In genomic region chr3L:16811908-16812307, dm6 we compare ENCODE assay signal across 1 fruit fly cellular context.
TF ChIP-seq lines count a peak whose summit lies in the region.

No protein-coding gene starts in this region.

TF ChIP-seq in whole organism, embryonic, 481 proteins besides CTCF, POLR2A, EP300 and RAD21 (continued from another document):
- TF ChIP-seq Rfx (GFP tag; IDR thresholded peaks at IDR 0.05; lab: Robert Waterston, UW) (no peak), psq (GFP tag; optimal IDR thresholded peaks at IDR 0.05; lab: Kevin White, UChicago) (no peak), CG10321 (GFP tag; IDR thresholded peaks at IDR 0.05; lab: Robert Waterston, UW) (no peak), pan (optimal IDR thresholded peaks at IDR 0.05; lab: Kevin White, UChicago) (no peak), pan (GFP tag; optimal IDR thresholded peaks at IDR 0.05 in 1 of 2, IDR thresholded peaks at IDR 0.05 in 1 of 2) (no peak), ems (GFP tag; optimal IDR thresholded peaks at IDR 0.05; lab: Kevin White, UChicago) (no peak), Ets65A (GFP tag; lab: Kevin White, UChicago) (no peak), chinmo (GFP tag; IDR thresholded peaks at IDR 0.05; lab: Robert Waterston, UW; ENCODE audit: partially characterized antibody) (0 out of 4 replicates have a peak, but pooled peaks have one; percentile 44), CG10209 (GFP tag; optimal IDR thresholded peaks at IDR 0.05; lab: Kevin White, UChicago) (no peak), Usf (GFP tag; optimal IDR thresholded peaks at IDR 0.05; lab: Kevin White, UChicago) (no peak), Meics (GFP tag; optimal IDR thresholded peaks at IDR 0.05; lab: Kevin White, UChicago) (no peak), CG6654 (GFP tag; optimal IDR thresholded peaks at IDR 0.05; lab: Kevin White, UChicago) (no peak), emc (GFP tag; optimal IDR thresholded peaks at IDR 0.05; lab: Kevin White, UChicago) (no peak), Med (GFP tag; lab: Kevin White, UChicago) (peak; percentile 70), slp2 (GFP tag; optimal IDR thresholded peaks at IDR 0.05; lab: Kevin White, UChicago) (no peak), prd (optimal IDR thresholded peaks at IDR 0.05; lab: Kevin White, UChicago) (no peak), prd (GFP tag; IDR thresholded peaks at IDR 0.05; lab: Robert Waterston, UW) (no peak), CG18764 (GFP tag; optimal IDR thresholded peaks at IDR 0.05; lab: Kevin White, UChicago) (no peak), esg (GFP tag; conservative IDR thresholded peaks at IDR 0.05; lab: Robert Waterston, UW) (no peak), z (GFP tag; IDR thresholded peaks at IDR 0.05; lab: Robert Waterston, UW) (no peak), CG15696 (tag; optimal IDR thresholded peaks at IDR 0.05; lab: Kevin White, UChicago) (no peak)
TF ChIP-seq in whole organism, embryonic: peak in this region for 7.
